Worm (Caenorhabditis elegans): ENCODE results near the gene ets-7.

The ets-7 gene

DNA sequence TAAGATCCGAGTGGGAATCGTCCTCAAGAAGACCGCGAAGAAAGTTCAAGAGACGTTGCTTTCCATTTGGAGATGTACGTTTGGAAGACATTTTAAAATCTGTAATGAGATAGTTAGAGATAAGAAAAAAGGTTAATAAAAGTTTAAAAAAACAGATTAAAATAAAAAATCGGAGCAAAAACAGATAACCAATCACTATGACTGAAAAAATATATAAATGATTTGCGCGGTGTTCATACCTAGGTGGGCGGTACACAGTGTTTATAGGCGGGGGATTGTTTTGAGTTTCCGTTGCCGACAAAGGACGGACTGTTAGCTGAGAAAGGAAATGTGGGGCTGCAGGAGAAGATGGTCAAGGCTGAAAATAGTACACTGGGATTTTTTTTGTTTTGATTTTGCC is at the start of gene ets-7:
Gene ets-7 (minus strand): TSS at position 101 of the 400 bp plus-strand sequence.
- TF ChIP-seq unc-62 (GFP tag; optimal IDR thresholded peaks at IDR 0.05), result no peak

DNA sequence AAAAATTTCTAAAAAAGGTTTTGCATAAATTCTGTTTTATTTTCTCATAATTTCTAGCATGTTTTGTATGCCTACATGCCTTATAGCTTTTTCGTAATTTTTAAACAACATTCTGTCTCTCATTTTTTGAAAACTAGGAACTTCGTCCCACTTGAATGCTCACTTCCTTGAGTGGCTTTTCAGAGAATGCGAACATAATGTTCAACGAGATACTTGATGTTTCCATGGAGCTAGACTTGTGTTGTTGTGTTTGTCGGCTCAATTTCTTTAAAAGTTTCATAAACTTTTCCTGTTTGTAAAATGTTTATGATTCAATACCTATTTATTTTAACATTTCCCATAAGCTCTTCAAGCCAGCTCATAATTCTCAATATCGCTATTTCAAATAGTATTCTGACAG is 46.3 kb upstream of the ets-7 start, which contains the start of gene clec-213:
Gene clec-213 (plus strand): TSS at position 301 of the 400 bp plus-strand sequence.
- TF ChIP-seq unc-62 (GFP tag; optimal IDR thresholded peaks at IDR 0.05), result no peak

DNA sequence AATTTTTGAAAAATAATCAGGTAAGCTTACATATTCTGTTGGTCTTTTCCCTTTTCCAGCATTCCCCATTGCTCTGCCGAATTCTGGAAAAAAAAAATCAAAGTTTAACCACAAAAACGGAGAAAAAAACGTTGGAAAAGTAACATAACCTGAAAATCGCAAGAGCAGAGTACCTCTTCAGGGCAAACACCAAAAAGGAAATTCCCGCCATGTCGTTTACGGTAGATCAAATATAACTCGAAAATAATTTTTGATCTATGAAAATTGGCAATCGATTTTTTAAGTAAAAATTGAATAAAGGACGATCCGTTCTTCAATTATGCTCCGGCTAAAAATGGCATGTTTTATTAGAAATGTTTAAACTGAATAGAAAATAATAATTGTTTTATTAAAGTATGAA is 44.8 kb upstream of the ets-7 start, which contains the start of gene C50E3.11:
Gene C50E3.11 (minus strand): TSS at position 83 of the 400 bp plus-strand sequence.
- TF ChIP-seq unc-62 (GFP tag; optimal IDR thresholded peaks at IDR 0.05), result no peak

DNA sequence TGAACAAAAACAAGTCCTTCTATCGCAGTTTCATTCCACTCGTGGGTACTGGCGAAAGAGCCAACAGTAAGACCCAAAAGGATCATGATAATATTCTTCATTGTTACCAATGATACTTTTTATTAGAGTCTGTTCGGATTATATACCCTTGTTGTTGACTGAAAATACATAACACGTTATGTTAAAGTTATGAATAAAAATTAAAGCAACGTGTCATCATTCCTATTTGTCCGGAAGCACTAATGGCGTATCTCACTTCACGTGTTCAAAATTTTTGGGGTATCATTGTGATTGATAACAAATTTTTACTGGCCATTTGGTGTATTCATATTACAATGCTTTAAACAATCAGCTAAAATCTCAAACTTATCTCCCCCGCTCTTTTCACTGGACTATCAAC is 42.9 kb upstream of the ets-7 start, which contains the start of gene scl-26:
Gene scl-26 (minus strand): TSS at position 101 of the 400 bp plus-strand sequence.
- TF ChIP-seq unc-62 (GFP tag; optimal IDR thresholded peaks at IDR 0.05), result no peak

DNA sequence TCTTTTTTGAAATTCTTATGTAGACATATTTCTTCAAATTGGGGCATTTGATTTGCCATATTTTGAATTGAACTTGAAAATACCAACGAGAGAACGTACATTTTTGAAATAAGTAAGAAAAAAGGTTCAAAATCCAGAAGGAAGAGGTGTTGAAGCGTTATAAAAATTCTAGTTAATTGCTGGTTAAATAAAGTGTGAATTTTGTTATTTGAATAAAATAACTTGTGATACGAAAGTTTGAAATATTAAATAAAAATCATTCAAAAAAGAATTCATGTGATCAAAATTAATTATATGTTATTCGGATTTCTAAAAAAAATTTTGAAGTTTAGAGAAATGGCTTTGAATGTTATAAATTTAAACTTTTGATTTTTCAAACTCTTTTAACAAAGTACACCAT is 41.6 kb upstream of the ets-7 start, which contains the start of gene C50E3.9:
Gene C50E3.9 (minus strand): TSS at position 101 of the 400 bp plus-strand sequence.
- no peak for TF ChIP-seq unc-62 (GFP tag; optimal IDR thresholded peaks at IDR 0.05)

DNA sequence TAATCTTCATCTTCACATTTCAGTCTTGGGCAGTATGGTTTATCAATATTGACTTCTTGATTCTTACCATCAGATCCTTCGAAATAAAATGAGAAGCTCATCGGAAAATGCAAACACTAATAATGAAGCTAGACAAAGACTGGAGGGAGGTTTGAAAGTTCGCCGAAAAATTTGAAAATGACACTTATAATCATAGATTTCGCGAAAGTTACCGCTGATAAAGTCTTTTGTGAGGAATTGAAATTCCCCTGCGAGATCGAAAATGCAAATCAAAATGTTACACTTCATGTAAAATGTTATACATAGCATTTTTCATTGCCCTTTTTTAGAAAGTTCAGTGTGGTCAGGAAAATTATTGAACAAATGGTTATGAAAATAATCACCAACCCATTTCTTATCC is 39.7 kb upstream of the ets-7 start, which contains the start of gene C50E3.7:
Gene C50E3.7 (minus strand): TSS at position 101 of the 400 bp plus-strand sequence.
- TF ChIP-seq unc-62 (GFP tag; optimal IDR thresholded peaks at IDR 0.05), result no peak

DNA sequence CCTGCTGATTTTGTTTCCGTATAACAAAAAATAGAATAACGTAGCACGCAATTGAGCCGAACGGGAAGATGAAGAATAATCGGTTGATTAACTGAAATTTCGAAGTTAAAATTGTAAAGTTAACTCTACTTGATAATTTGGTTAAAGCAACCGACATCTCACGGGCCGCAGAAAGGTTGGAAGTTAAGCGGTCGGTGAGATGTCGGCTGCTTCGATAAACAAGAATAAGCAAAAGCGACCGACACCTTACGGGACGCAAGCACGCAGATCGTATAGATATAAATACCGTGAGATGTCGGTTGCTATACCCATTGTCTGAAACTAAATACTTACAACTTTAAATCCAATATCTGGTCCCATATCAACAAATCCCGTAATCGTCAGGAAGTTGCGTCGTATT is 36.5 kb upstream of the ets-7 start:
- TF ChIP-seq unc-62 (GFP tag; optimal IDR thresholded peaks at IDR 0.05), result no peak

DNA sequence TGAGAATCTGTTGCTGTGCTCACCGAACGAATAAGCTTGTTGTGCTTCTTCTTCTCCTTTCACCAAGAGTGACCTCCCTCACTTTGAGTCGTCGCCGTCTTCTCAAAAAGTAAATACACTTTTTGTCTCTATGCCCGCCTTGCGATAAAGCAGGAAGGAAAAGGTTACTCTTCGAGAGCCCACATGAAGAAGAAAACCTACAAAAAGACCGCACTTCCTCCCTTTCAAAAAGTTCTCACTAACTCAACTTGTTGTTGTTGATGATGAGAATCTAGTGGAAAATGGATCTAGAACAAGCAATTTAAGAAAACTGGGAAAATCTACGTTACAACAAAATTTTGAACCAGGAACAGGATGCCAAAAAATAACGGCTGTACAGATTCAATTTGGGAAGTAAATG is 31.9 kb upstream of the ets-7 start, which contains the start of gene C50E3.6:
Gene C50E3.6 (minus strand): TSS at position 101 of the 400 bp plus-strand sequence.
- no peak for TF ChIP-seq unc-62 (GFP tag; optimal IDR thresholded peaks at IDR 0.05)

DNA sequence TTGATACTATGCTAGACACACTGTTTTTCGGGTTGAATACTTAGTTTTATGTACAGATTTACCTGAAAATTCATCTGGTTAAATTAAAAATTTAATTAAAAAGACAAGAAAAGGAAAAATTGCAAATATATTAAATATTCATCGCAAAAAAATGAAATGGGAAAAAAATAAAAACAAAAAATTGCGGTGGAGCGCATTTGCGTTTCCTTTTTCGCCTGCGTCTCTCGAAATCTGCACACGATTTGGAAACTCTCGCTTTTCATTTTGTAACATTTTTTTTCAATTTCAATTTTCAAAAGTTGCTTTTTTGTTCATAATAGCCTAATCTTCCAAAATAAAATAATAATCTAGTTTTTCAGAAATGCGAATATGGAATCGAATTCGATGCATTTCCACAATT is 29.0 kb upstream of the ets-7 start, which contains the start of the genes F19F10.11 and C50E3.5:
Gene F19F10.11 (minus strand): TSS at position 68 of the 400 bp plus-strand sequence.
Gene C50E3.5 (plus strand): TSS at position 360 of the 400 bp plus-strand sequence.
- TF ChIP-seq unc-62 (GFP tag; optimal IDR thresholded peaks at IDR 0.05), result no peak

DNA sequence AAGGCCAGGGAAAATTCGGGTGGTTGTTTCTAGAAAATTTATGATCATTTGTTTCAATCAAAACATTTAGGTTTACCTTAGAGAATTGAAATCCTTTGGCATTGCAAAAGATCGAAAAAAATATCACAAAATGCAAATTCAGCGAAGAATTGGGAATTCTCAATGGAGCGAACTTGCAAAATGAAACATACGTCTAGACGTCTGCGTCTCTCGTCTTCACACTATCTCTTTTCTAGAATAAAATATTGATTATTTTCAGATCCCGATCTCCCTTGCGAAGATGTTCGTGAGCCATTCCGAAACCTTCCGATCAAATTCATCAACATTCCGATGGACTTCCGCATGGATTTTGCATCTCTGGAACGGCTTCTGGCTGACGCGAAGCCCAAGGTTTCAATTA is 21.8 kb upstream of the ets-7 start, which contains the start of gene ets-6:
Gene ets-6 (minus strand): TSS at position 169 of the 400 bp plus-strand sequence.
- TF ChIP-seq unc-62 (GFP tag; optimal IDR thresholded peaks at IDR 0.05), result no peak

DNA sequence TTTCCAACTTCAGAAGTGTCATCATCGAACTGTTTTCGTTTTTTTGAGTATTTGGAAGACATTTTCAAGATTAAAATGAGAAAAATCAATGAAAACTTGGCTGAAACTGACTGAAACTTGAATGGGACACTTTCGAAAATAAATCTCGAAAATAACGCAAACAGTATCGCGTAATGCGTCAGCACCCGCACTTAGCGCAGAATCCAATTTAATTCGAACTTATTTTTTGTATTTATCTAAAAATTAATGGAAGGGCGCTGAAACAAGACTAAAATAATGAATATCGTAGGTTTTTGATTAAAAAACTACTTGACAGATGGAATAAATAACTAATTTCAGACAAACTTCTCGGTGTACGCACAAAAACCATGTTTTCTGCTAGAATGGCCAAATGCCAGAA is 17.0 kb upstream of the ets-7 start, which contains the start of the genes snu-66 and ints-9:
Gene snu-66 (minus strand): TSS at position 108 of the 400 bp plus-strand sequence.
Gene ints-9 (plus strand): TSS at position 240 of the 400 bp plus-strand sequence.
- no peak for TF ChIP-seq unc-62 (GFP tag; optimal IDR thresholded peaks at IDR 0.05)

DNA sequence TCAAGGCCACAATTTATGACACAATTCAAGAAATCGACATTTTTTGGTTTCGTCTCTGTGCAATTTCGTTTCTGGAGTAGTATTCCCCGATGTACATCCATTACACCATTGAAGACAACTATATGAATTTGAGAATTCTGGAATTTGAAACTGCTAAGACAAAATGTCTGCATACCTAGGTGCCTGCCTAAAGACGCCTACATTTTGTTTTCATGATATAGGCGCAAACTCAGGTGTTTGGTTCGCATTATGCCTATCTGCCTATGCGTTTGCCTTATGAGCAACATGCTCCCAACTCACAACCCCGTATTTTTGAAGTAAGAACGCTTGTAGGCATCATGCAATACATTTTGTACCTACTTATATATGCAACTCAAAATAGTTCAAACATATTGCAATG is 12.4 kb upstream of the ets-7 start, which contains the start of gene F19F10.14:
Gene F19F10.14 (minus strand): TSS at position 101 of the 400 bp plus-strand sequence.
- TF ChIP-seq unc-62 (GFP tag; optimal IDR thresholded peaks at IDR 0.05), result no peak

DNA sequence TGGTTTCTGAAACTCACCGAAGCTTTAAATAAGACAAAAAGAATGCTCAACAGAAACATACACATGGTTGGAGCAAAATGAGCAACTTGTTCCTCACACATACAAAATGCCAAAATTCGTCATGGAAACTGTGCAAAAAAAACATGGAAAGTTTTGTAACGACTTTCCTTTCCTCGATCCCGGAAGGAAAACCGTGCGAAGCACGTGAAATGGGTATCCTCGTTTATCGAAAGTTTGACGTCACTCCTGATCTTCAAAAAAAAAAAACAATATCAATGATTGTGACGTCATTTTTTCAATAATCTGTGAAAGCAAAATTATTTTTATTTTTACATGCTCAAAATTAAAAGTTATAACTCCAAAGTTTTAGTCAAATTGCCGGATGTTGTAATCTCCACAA is 11.7 kb upstream of the ets-7 start, which contains the start of gene clec-212:
Gene clec-212 (minus strand): TSS at position 101 of the 400 bp plus-strand sequence.
- TF ChIP-seq unc-62 (GFP tag; optimal IDR thresholded peaks at IDR 0.05), result no peak

DNA sequence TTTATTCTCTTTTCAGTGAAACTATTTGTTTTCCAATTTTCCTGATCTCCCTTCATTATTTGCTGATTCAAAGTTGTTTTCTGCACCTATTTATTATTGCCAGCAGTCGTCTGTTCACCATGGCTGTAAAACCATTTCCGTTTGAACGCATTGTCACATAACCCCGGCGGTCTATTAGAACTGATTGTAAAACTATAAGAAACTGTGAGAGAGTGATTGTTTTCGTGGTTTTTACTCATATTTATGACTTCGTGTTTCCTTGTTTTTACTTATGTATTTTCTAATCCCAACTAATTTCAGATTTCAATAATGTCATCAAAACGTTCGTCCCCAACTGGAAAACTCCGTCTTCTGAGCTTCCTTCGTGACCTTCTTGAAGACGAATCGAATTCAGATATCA is 4.4 kb upstream of the ets-7 start, which contains the start of gene F19F10.1:
Gene F19F10.1 (plus strand): TSS at position 301 of the 400 bp plus-strand sequence.
- no peak for TF ChIP-seq unc-62 (GFP tag; optimal IDR thresholded peaks at IDR 0.05)

DNA sequence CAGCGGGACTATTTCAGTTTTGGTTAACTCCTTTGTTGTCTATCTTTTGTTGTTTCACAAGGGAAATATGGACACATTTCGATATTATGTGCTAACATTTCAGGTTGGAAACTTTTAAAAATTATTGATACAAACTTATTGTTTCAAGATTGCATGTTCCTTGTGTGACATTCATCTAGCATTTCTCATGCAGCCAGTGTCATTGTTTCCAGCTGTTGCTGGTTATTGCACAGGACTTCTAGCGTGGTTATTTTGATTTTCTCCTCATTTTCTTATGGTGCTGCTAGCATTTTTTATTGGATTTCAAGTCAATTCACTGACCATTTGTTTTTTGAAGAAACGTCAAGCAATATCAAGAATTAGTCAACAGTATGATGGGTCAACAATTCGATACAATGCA is 2.7 kb downstream of the ets-7 start:
- no peak for TF ChIP-seq unc-62 (GFP tag; optimal IDR thresholded peaks at IDR 0.05)

DNA sequence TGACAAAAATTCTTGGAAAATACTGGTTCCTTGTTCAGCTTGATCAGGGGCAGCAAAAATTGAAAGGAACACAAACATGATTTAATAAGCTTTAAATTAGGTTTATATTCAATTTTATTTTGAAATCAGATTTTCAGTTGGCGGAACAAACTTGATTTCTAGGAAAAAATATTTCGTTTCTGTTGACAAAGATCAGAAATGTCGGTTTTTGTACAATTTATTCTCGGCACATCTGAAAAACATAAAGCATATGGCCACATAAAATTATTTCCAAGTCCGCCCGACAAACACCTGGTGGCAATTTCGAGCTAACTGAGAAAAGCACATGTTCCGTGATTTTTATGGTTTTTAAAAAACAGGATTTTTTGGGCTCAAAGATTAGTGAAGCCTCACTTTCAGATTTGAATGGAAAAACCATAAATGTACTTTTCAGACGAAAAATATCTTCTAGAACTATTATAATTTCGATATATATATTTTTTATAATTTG is 4.7 kb downstream of the ets-7 start, which contains the start of gene ttr-10:
Gene ttr-10 (minus strand): TSS at position 51 of the 490 bp plus-strand sequence.
- no peak for TF ChIP-seq unc-62 (GFP tag; optimal IDR thresholded peaks at IDR 0.05)

DNA sequence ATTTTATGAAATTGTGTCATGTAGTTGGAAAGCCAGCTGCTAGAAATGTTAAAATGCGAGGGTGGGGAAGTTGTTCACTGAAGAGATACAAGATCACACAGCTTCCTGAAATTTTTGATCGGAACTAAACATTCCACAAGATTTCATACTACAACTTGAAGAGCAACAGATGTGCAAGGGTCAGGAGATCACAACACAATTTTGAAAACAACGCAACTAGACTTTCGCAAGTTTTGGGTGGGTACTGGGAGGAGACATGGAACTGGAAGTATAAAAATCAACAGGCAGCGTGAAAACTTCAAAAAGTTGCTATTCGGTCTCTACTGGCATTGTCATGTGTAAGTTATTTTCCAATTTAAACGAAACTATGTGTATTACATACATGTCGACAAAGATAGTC is 6.8 kb downstream of the ets-7 start, which contains the start of gene F19F10.3:
Gene F19F10.3 (plus strand): TSS at position 301 of the 400 bp plus-strand sequence.
- TF ChIP-seq unc-62 (GFP tag; optimal IDR thresholded peaks at IDR 0.05), result no peak
